Worm (Caenorhabditis elegans) whole organism, L1 larva: ENCODE measurements around the gene rab-7.
A peak's percentile ranks its signal among the peaks of the same experiment; 100 is the strongest.

Experiments
- F16B12.6 ChIP-seq: fragments of 150-350 bp; optimal IDR thresholded peaks from 2 replicates; lab custom pipeline; 2014; ENCODE audit warnings: missing biosample characterization, missing genetic modification characterization
- Y116A8C.19 ChIP-seq: sonication (generic microtip); optimal IDR thresholded peaks from 2 replicates; lab custom pipeline; 2016; ENCODE audit warnings: missing compliant biosample characterization, missing genetic modification characterization, borderline replicate concordance
- ama-1 ChIP-seq: fragments of 150-350 bp; optimal IDR thresholded peaks from 2 replicates; lab custom pipeline; 2014
- blmp-1 ChIP-seq: fragments of 150-350 bp; optimal IDR thresholded peaks from 2 replicates; lab custom pipeline; 2014; ENCODE audit warnings: missing biosample characterization, missing genetic modification characterization
- ceh-8 ChIP-seq: fragments of 200-800 bp; sonication (Bioruptor generic); optimal IDR thresholded peaks from 2 replicates; lab custom pipeline; 2018; ENCODE audit warnings: mild to moderate bottlenecking, missing genetic modification characterization, moderate library complexity, missing compliant biosample characterization
- ceh-88 ChIP-seq: fragments of 200-800 bp; sonication (Bioruptor generic); IDR thresholded peaks from 2 replicates; pipeline ENCODE4 v1.3.6; 2022; ENCODE audit warnings: missing genetic modification characterization, missing compliant biosample characterization
- ces-1 ChIP-seq: fragments of 150-350 bp; optimal IDR thresholded peaks from 2 replicates; lab custom pipeline; 2014; ENCODE audit warnings: missing biosample characterization, missing genetic modification reagents, missing genetic modification characterization
- efl-1 ChIP-seq, 4 experiments: fragments of 150-350 bp; optimal IDR thresholded peaks in 3 of 4; peaks in 1 of 4; 1 replicate in 1 of 4; 2 replicates in 3 of 4; lab custom pipeline; 2014; ENCODE audit warnings: missing biosample characterization in 2 of 4, missing genetic modification characterization in 2 of 4, missing genetic modification reagents in 2 of 4
- efl-3 ChIP-seq: fragments of 200-800 bp; sonication (Bioruptor generic); optimal IDR thresholded peaks from 2 replicates; lab custom pipeline; 2018; ENCODE audit warnings: mild to moderate bottlenecking, missing genetic modification characterization, missing compliant biosample characterization
- egl-27 ChIP-seq, 2 experiments: fragments of 150-350 bp in 1 of 2; sonication (generic microtip); optimal IDR thresholded peaks; 3 replicates each; lab custom pipeline; 2017 to 2018; ENCODE audit warnings: missing biosample characterization in 2 of 2, missing genetic modification characterization in 2 of 2, missing genetic modification reagents in 2 of 2
- elt-2 ChIP-seq: sonication (generic microtip); optimal IDR thresholded peaks from 2 replicates; lab custom pipeline; 2016; ENCODE audit warnings: missing genetic modification characterization, mild to moderate bottlenecking, inconsistent platforms, missing compliant biosample characterization, missing genetic modification reagents
- ets-5 ChIP-seq: fragments of 200-800 bp; sonication (Bioruptor generic); IDR thresholded peaks from 2 replicates; pipeline ENCODE4 v1.3.6; 2022; ENCODE audit warnings: missing genetic modification characterization, missing compliant biosample characterization
- fkh-10 ChIP-seq: sonication (generic microtip); optimal IDR thresholded peaks from 2 replicates; lab custom pipeline; 2017; ENCODE audit warnings: missing biosample characterization, missing genetic modification reagents, missing genetic modification characterization
- fkh-8 ChIP-seq: sonication (generic microtip); optimal IDR thresholded peaks from 2 replicates; lab custom pipeline; 2016; ENCODE audit warnings: mild to moderate bottlenecking, missing genetic modification characterization, missing compliant biosample characterization
- fos-1 ChIP-seq: fragments of 150-350 bp; optimal IDR thresholded peaks from 2 replicates; lab custom pipeline; 2014; ENCODE audit warnings: missing biosample characterization, missing genetic modification characterization
- grh-1 ChIP-seq: fragments of 200-800 bp; sonication (Bioruptor generic); IDR thresholded peaks from 2 replicates; pipeline ENCODE4 v1.3.6; 2022; ENCODE audit warnings: missing genetic modification reagents, missing genetic modification characterization, missing compliant biosample characterization
- hpl-2 ChIP-seq: fragments of 150-350 bp; optimal IDR thresholded peaks from 2 replicates; lab custom pipeline; 2014; ENCODE audit warnings: missing biosample characterization, missing genetic modification reagents, missing genetic modification characterization
- isw-1 ChIP-seq: fragments of 200-800 bp; sonication (Bioruptor generic); IDR thresholded peaks from 2 replicates; pipeline ENCODE4 v1.3.6; 2022; ENCODE audit warnings: missing genetic modification characterization, missing compliant biosample characterization
- lin-14 ChIP-seq: fragments of 200-800 bp; sonication (Bioruptor generic); optimal IDR thresholded peaks from 2 replicates; lab custom pipeline; 2018; ENCODE audit warnings: mild to moderate bottlenecking, missing genetic modification characterization, moderate library complexity, missing compliant biosample characterization
- lin-39 ChIP-seq: fragments of 150-350 bp; optimal IDR thresholded peaks from 2 replicates; lab custom pipeline; 2014; ENCODE audit warnings: missing biosample characterization, missing genetic modification reagents, missing genetic modification characterization
- lir-3 ChIP-seq: sonication (generic microtip); optimal IDR thresholded peaks from 2 replicates; lab custom pipeline; 2016; ENCODE audit warnings: mild to moderate bottlenecking, missing genetic modification characterization, moderate library complexity, missing compliant biosample characterization; ENCODE audit not compliant: poor library complexity
- lsy-2 ChIP-seq, 2 experiments: fragments of 150-350 bp; optimal IDR thresholded peaks; 2 replicates each; lab custom pipeline; 2014; ENCODE audit warnings: missing biosample characterization in 2 of 2, missing genetic modification characterization in 2 of 2
- mab-9 ChIP-seq: fragments of 200-800 bp; sonication (Bioruptor generic); IDR thresholded peaks from 2 replicates; pipeline ENCODE4 v1.3.6; 2022; ENCODE audit warnings: missing genetic modification reagents, missing genetic modification characterization, missing compliant biosample characterization
- mef-2 ChIP-seq: fragments of 150-350 bp; optimal IDR thresholded peaks from 2 replicates; lab custom pipeline; 2014; ENCODE audit warnings: missing biosample characterization, missing genetic modification characterization
- nhr-12 ChIP-seq: sonication (generic microtip); optimal IDR thresholded peaks from 2 replicates; lab custom pipeline; 2017; ENCODE audit warnings: missing biosample characterization, missing genetic modification characterization
- nhr-19 ChIP-seq: fragments of 200-800 bp; sonication (Bioruptor generic); conservative IDR thresholded peaks from 2 replicates; pipeline ENCODE4 v1.3.6; 2022; ENCODE audit warnings: missing genetic modification characterization, missing compliant biosample characterization
- nhr-237 ChIP-seq: fragments of 150-350 bp; optimal IDR thresholded peaks from 2 replicates; lab custom pipeline; 2014; ENCODE audit warnings: missing biosample characterization, missing genetic modification characterization
- nhr-28 ChIP-seq: fragments of 150-350 bp; optimal IDR thresholded peaks from 2 replicates; lab custom pipeline; 2014; ENCODE audit warnings: missing biosample characterization, missing genetic modification characterization
- nhr-47 ChIP-seq: sonication (generic microtip); optimal IDR thresholded peaks from 2 replicates; lab custom pipeline; 2016; ENCODE audit warnings: mild to moderate bottlenecking, missing genetic modification characterization, moderate library complexity, missing compliant biosample characterization
- nhr-71 ChIP-seq: sonication (generic microtip); optimal IDR thresholded peaks from 2 replicates; lab custom pipeline; 2016; ENCODE audit warnings: mild to moderate bottlenecking, missing genetic modification characterization, moderate library complexity, missing compliant biosample characterization
- nhr-76 ChIP-seq: sonication (generic microtip); optimal IDR thresholded peaks from 2 replicates; lab custom pipeline; 2017; ENCODE audit warnings: missing biosample characterization, missing genetic modification characterization
- nhr-84 ChIP-seq: sonication (generic microtip); optimal IDR thresholded peaks from 2 replicates; lab custom pipeline; 2017; ENCODE audit warnings: missing biosample characterization, missing genetic modification characterization
- nhr-85 ChIP-seq: sonication (generic microtip); peaks from one replicate; lab custom pipeline; 2016; ENCODE audit warnings: missing genetic modification characterization, inconsistent platforms, missing compliant biosample characterization
- pqm-1 ChIP-seq: sonication (generic microtip); optimal IDR thresholded peaks from 3 replicates; lab custom pipeline; 2017; ENCODE audit warnings: missing biosample characterization, missing genetic modification characterization
- skn-1 ChIP-seq: fragments of 150-350 bp; optimal IDR thresholded peaks from 2 replicates; lab custom pipeline; 2014; ENCODE audit warnings: missing biosample characterization, missing genetic modification characterization
- snpc-4 ChIP-seq: fragments of 150-350 bp; optimal IDR thresholded peaks from 2 replicates; lab custom pipeline; 2014; ENCODE audit warnings: missing biosample characterization, missing genetic modification characterization
- snu-23 ChIP-seq: sonication (generic microtip); optimal IDR thresholded peaks from 2 replicates; lab custom pipeline; 2016; ENCODE audit warnings: missing genetic modification characterization, missing compliant biosample characterization
- sptf-1 ChIP-seq: fragments of 150-350 bp; optimal IDR thresholded peaks from 2 replicates; lab custom pipeline; 2014; ENCODE audit warnings: missing biosample characterization, missing genetic modification characterization
- swsn-7 ChIP-seq: sonication (generic microtip); optimal IDR thresholded peaks from 2 replicates; lab custom pipeline; 2016; ENCODE audit warnings: missing genetic modification characterization, missing compliant biosample characterization
- tbx-2 ChIP-seq: sonication (generic microtip); optimal IDR thresholded peaks from 2 replicates; lab custom pipeline; 2016; ENCODE audit warnings: missing genetic modification characterization, missing compliant biosample characterization
- unc-130 ChIP-seq: fragments of 150-350 bp; optimal IDR thresholded peaks from 2 replicates; lab custom pipeline; 2017; ENCODE audit warnings: missing biosample characterization, missing genetic modification characterization, inconsistent platforms
- unc-62 ChIP-seq: fragments of 150-350 bp; optimal IDR thresholded peaks from 2 replicates; lab custom pipeline; 2014; ENCODE audit warnings: missing biosample characterization, missing genetic modification reagents, missing genetic modification characterization
- unc-86 ChIP-seq: sonication (generic microtip); optimal IDR thresholded peaks from 2 replicates; lab custom pipeline; 2016; ENCODE audit warnings: missing genetic modification characterization, missing compliant biosample characterization
- unc-98 ChIP-seq: fragments of 200-800 bp; sonication (Bioruptor generic); IDR thresholded peaks from 2 replicates; pipeline ENCODE4 v1.3.6; 2022; ENCODE audit warnings: missing genetic modification characterization, missing compliant biosample characterization
- vab-15 ChIP-seq: sonication (generic microtip); optimal IDR thresholded peaks from 2 replicates; lab custom pipeline; 2017; ENCODE audit warnings: missing genotype, mild to moderate bottlenecking, missing genetic modification characterization, missing compliant biosample characterization
- xbp-1 ChIP-seq: sonication (generic microtip); optimal IDR thresholded peaks from 2 replicates; lab custom pipeline; 2016; ENCODE audit warnings: missing genetic modification characterization, missing compliant biosample characterization
- zag-1 ChIP-seq: fragments of 150-350 bp; optimal IDR thresholded peaks from 2 replicates; lab custom pipeline; 2014; ENCODE audit warnings: missing biosample characterization, missing genetic modification characterization
- zip-4 ChIP-seq: fragments of 200-800 bp; sonication (Bioruptor generic); optimal IDR thresholded peaks from 2 replicates; lab custom pipeline; 2018; ENCODE audit warnings: mild to moderate bottlenecking, missing genetic modification characterization, moderate library complexity, missing compliant biosample characterization
- ztf-4 ChIP-seq: fragments of 150-350 bp; optimal IDR thresholded peaks from 2 replicates; lab custom pipeline; 2014; ENCODE audit warnings: missing biosample characterization, missing genetic modification characterization

rab-7 gene

DNA sequence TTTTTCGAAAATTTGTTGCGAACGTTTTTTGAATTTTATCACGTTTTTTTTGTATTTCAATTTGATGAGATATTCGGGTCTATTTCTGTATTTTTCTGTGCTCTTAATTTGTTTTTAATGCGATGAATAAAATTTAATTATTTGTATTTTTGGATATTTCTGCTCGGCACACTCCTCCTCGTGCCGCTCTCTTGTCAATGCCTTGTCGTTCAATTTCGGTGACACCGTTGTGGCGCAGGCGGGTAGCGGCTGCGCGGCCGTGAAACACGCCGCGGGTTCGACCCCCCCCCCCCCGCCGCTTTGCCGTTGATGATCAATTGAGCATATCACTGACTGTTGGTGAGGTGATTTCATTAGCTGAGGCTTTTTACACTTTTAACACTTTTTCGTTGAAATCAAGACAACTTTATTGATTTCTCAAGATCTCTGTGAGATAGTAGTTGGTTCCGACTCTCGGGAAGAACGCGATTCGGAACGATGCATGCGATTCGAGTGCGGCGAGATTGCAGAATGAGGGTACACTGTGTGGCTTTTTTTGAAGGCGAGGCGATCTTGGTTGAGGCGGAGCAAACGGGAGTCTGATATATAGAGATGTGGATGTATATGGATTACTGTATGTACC is 6.0 kb downstream of the rab-7 start (continued):
- TF ChIP-seq ets-5 (GFP tag; lab: Robert Waterston, UW) = no peak
- TF ChIP-seq, all 84 proteins: peak for 52

DNA sequence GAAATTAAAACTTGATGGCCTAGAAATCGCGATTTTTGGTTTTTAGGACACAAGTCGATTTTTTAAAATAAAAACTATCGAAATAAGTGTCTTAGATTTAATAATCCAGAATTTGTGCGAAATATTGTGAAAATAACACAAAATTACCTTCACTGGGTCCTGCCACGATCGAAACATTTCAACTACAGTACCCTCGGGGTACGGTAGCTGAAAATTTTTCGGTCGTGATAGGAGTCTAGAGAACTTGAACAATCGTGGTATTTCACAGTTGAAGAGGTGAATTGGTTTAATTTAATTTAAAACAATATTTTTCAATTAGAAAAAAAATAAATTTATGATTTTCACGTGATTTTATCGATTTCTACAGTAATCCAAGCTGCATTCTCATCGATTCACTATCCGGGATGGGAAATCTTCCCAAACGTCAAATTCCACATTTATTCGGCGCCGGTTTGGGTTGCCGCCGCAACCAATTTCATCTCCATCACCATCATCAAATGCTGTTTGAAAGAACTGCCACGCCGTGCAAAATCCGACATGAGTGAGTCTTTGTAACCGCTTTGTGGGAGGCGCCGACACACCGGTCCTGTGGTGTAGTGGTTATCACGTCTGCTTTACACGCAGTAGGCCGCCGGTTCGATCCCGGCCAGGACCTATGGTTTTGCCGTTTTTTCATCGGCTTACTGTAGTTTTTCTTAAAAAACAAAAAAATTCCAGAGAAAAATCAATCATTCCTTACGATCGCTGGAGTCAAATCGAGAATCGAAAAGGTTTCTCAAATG is 7.7 kb downstream of the rab-7 start:
- TF ChIP-seq vab-15 (tag; lab: Kevin White, UChicago) (peak; percentile 8), F16B12.6 (tag; lab: Kevin White, UChicago) (no peak), Y116A8C.19 (tag; lab: Kevin White, UChicago) (no peak), mab-9 (GFP tag; lab: Robert Waterston, UW) (no peak), ceh-8 (no peak), nhr-71 (tag; lab: Kevin White, UChicago) (peak; percentile 71), ama-1 (lab: Kevin White, UChicago) (no peak), hpl-2 (no peak), unc-98 (GFP tag; lab: Robert Waterston, UW) (no peak), fos-1 (tag; lab: Kevin White, UChicago) (peak; percentile 53), nhr-47 (tag; lab: Kevin White, UChicago) (peak; percentile 75), nhr-84 (no peak), lsy-2 (tag; optimal IDR thresholded peaks at IDR 0.05; lab: Kevin White, UChicago) (peak; percentile 32 to 77), mef-2 (tag; lab: Kevin White, UChicago) (no peak), unc-130 (peak; percentile 66), nhr-237 (tag; lab: Kevin White, UChicago) (no peak), fkh-8 (tag; lab: Kevin White, UChicago) (peak; percentile 73), snpc-4 (peak; percentile 34), zip-4 (GFP tag; lab: Kevin White, UChicago) (no peak), grh-1 (GFP tag; lab: Robert Waterston, UW) (no peak), efl-3 (GFP tag; lab: Kevin White, UChicago) (no peak), lin-39 (no peak), blmp-1 (tag; lab: Kevin White, UChicago) (peak; percentile 20), lin-14 (GFP tag; lab: Kevin White, UChicago) (peak; percentile 52), xbp-1 (tag; lab: Kevin White, UChicago) (peak; percentile 51), sptf-1 (tag; lab: Kevin White, UChicago) (no peak), ets-5 (GFP tag; lab: Robert Waterston, UW) (no peak), nhr-85 (tag; lab: Kevin White, UChicago) (peak; percentile 54), snu-23 (GFP tag; lab: Kevin White, UChicago) (peak; percentile 87), nhr-28 (no peak), egl-27 (tag; optimal IDR thresholded peaks at IDR 0.05; lab: Kevin White, UChicago) (no peak), isw-1 (peak; percentile 22; the same call in 1 of the 2 replicates), lir-3 (tag; lab: Kevin White, UChicago) (peak; percentile 36), unc-86 (tag; lab: Kevin White, UChicago) (peak; percentile 47), swsn-7 (tag; lab: Kevin White, UChicago) (peak; percentile 65), nhr-19 (GFP tag; lab: Robert Waterston, UW) (peak; percentile 66), nhr-12 (no peak), ces-1 (GFP tag; lab: Kevin White, UChicago) (no peak), fkh-10 (GFP tag; lab: Kevin White, UChicago) (peak; percentile 21), efl-1 (optimal IDR thresholded peaks at IDR 0.05; lab: Kevin White, UChicago) (peak; percentile 36 to 62), efl-1 (GFP tag; optimal IDR thresholded peaks at IDR 0.05 in 1 of 2; lab: Kevin White, UChicago) (peak; percentile 55 to 95), pqm-1 (no peak), unc-62 (GFP tag; lab: Kevin White, UChicago) (no peak), nhr-76 (tag; lab: Kevin White, UChicago) (no peak), ztf-4 (tag; lab: Kevin White, UChicago) (no peak), skn-1 (tag; lab: Kevin White, UChicago) (peak; percentile 30), ceh-88 (GFP tag; lab: Robert Waterston, UW) (no peak), elt-2 (no peak), tbx-2 (peak; percentile 57), zag-1 (tag; lab: Kevin White, UChicago) (no peak)
